Fruit fly (Drosophila melanogaster) Kc167 (cell line): Measurements from ENCODE around the gene btn.

Experiments
- Myc ChIP-seq: fragments of >200 bp; optimal IDR thresholded peaks from 2 replicates; lab custom pipeline; 2017; ENCODE audit warnings: missing external identifiers
- Sin3A ChIP-seq: fragments of >200 bp; optimal IDR thresholded peaks from 2 replicates; lab custom pipeline; 2018; ENCODE audit warnings: missing external identifiers
- h ChIP-seq: fragments of >200 bp; optimal IDR thresholded peaks from 3 replicates; lab custom pipeline; 2018; ENCODE audit warnings: missing external identifiers
- insv ChIP-seq: fragments of >200 bp; optimal IDR thresholded peaks from 3 replicates; lab custom pipeline; 2018; ENCODE audit warnings: missing external identifiers
- psq ChIP-seq: fragments of >200 bp; optimal IDR thresholded peaks from 2 replicates; lab custom pipeline; 2017; ENCODE audit warnings: missing external identifiers
- ttk ChIP-seq: sonication (Bioruptor generic); optimal IDR thresholded peaks from 2 replicates; lab custom pipeline; 2017; ENCODE audit warnings: missing external identifiers

Gene btn

dm6 chr3R:22618280-22618679 lies 31.9 kb upstream of the btn start, which contains the start of gene mRpL45:
mRpL45 (plus strand) TSS chr3R:22618492.
- TF ChIP-seq Sin3A = no peak
- no peak for TF ChIP-seq Myc (lab: Kevin White, UChicago)
- TF ChIP-seq ttk (lab: Kevin White, UChicago) = no peak
- TF ChIP-seq h (lab: Kevin White, UChicago) = no peak
- TF ChIP-seq psq = no peak
- no peak for TF ChIP-seq insv (lab: Kevin White, UChicago)

- no peak for TF ChIP-seq Myc (lab: Kevin White, UChicago)
- no peak for TF ChIP-seq Sin3A
- TF ChIP-seq psq = no peak
- TF ChIP-seq insv (lab: Kevin White, UChicago) = no peak
- TF ChIP-seq ttk (lab: Kevin White, UChicago) = no peak
- no peak for TF ChIP-seq h (lab: Kevin White, UChicago)
Measured at dm6 chr3R:22616211-22616610, 29.8 kb upstream of the btn start, which contains the start of gene CG31161. CG31161 (plus strand) TSS chr3R:22616511.

DNA sequence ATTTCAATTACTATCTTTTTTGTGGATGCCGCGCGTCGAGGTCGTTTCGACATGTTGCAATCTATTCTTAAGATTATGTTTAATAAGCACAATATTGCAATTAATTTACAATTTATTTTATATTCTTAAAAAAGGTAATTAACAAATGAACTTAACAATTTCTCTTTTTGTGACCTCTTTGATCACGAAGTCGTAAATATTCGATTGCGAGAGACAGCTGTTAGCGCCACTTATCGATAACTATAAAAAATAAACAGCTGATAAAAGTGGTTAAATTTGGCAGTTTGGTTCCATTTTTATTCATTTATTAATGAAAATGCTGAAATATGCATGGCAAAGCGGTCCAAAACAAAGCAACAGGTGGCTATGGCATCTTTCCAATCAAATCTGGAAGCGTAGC lies 27.0 kb upstream of the btn start, which contains the start of the genes CG31156 and mRRF2:
Gene CG31156 (minus strand): TSS at position 209 of the 400 bp plus-strand sequence.
Gene mRRF2 (plus strand): TSS at position 239 of the 400 bp plus-strand sequence.
- no peak for TF ChIP-seq insv (lab: Kevin White, UChicago)
- no peak for TF ChIP-seq Sin3A
- no peak for TF ChIP-seq ttk (lab: Kevin White, UChicago)
- no peak for TF ChIP-seq psq
- no peak for TF ChIP-seq Myc (lab: Kevin White, UChicago)
- no peak for TF ChIP-seq h (lab: Kevin White, UChicago)

- TF ChIP-seq ttk (lab: Kevin White, UChicago) (no peak), Myc (lab: Kevin White, UChicago) (no peak), Sin3A (no peak)
Measured at dm6 chr3R:22609185-22609584, 22.8 kb upstream of the btn start, which contains the start of gene CG13843. CG13843 (plus strand) TSS chr3R:22609485.

DNA sequence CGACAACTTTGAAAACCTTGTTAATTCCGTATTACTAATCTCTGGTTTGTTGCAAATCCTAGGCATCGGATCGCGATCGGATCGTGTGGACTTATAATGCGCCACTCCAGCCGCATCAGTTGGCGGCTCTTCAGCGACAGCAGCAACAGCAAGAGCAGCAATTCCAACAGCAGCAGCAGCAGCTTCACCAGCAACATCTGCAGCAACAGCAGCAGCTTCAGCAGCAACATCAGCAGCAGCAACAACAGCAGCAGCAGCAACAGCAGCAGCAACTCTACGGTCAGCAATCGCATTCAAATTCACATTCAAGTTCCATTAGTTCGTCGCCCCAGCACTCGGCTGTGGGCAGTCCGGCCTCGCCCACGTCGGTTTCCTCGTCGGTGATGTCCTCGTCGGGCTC lies 16.4 kb upstream of the btn start:
- TF ChIP-seq insv (lab: Kevin White, UChicago) (no peak), h (lab: Kevin White, UChicago) (no peak), Sin3A (no peak), ttk (lab: Kevin White, UChicago) (no peak), psq (no peak), Myc (lab: Kevin White, UChicago) (no peak)

- TF ChIP-seq ttk (lab: Kevin White, UChicago) = no peak
- no peak for TF ChIP-seq Sin3A
- no peak for TF ChIP-seq insv (lab: Kevin White, UChicago)
- no peak for TF ChIP-seq h (lab: Kevin White, UChicago)
- no peak for TF ChIP-seq Myc (lab: Kevin White, UChicago)
- TF ChIP-seq psq = no peak
Measured at dm6 chr3R:22598759-22599158, 12.3 kb upstream of the btn start.

DNA sequence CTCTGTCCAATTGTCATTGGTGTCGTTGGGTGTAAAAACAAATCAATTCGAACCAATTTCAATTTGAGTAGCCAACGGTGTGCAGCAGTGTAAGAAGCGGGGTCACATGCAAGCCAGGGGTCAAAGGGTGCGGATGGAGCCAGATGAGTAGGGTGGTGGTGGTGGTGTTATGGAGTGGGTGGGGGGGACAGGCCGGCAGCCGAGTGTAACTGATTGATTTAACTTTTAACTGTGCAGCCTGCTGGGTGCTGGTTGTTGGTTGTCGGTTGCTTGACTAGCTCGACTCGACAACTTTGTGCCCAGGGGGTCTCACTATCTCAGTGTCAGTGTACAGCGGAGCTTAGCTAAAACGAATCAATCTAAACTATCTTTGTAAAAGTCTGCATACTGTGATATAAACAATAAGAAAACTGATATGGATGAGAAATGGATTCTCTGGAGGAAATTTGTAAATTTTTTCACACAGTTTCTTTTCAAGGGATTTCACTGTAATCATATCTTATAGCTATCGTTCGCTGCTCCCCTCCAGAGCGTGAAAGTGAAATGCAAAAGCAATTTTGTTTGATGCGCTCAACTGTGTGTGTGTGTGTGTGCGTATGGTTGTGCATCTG lies 11.0 kb upstream of the btn start:
- no peak for TF ChIP-seq insv (lab: Kevin White, UChicago)
- TF ChIP-seq ttk (lab: Kevin White, UChicago) = no peak
- TF ChIP-seq Sin3A = no peak
- no peak for TF ChIP-seq psq
- TF ChIP-seq Myc (lab: Kevin White, UChicago) = no peak
- TF ChIP-seq h (lab: Kevin White, UChicago) = no peak

dm6 chr3R:22596450-22596849 lies 10.0 kb upstream of the btn start:
- TF ChIP-seq psq (no peak), insv (lab: Kevin White, UChicago) (no peak), h (lab: Kevin White, UChicago) (no peak), ttk (lab: Kevin White, UChicago) (no peak), Myc (lab: Kevin White, UChicago) (no peak), Sin3A (no peak)

DNA sequence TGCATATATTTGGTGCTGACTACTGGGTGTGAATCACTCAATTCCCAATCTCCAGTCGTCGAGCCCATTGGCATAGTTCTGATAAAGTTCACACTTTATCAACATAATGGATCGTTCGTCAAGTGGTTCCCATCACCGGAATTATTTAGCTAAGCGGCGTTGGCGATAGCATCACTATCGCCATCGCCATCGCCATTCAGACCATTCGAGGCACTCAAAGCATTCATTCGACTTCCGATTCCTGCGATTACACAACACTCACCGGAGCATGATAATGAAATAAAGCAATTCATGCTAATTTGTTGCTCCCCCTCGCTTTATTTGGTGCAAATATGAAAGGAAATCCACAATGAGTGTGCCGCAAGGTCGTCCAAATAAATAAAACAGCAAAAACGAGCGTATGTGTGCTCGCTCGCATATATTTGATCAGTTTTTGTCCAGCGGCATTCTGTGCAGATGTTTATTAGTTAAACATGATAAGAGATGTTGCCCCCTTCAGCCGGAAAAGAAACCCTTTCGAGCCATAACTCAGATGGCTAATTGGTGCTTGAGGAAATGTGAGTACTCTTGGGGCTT lies 9.0 kb upstream of the btn start:
- TF ChIP-seq insv (lab: Kevin White, UChicago) = no peak
- TF ChIP-seq h (lab: Kevin White, UChicago) = no peak
- no peak for TF ChIP-seq ttk (lab: Kevin White, UChicago)
- TF ChIP-seq Sin3A = no peak
- no peak for TF ChIP-seq psq
- no peak for TF ChIP-seq Myc (lab: Kevin White, UChicago)

DNA sequence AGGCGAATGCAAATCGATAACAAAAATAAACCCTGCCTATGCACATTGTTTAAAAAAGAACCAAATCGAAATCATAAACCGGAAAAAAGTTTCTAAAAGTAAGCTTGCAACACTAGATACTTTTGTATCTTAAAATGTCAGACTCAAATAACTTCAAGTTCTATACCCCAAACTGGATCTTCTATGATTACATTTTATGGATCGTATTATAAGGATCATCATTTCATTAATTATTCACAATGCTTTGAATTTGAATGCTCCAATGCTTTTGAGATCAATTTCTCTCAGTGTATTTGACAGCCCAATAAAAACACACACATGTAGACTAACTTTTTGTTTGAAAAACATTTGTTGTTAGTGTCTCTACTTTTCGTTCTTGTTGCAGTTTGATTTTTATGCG lies 7.8 kb upstream of the btn start:
- TF ChIP-seq psq (no peak), Myc (lab: Kevin White, UChicago) (no peak), insv (lab: Kevin White, UChicago) (no peak), ttk (lab: Kevin White, UChicago) (no peak), h (lab: Kevin White, UChicago) (no peak), Sin3A (no peak)

dm6 chr3R:22590668-22591275 lies 4.3 kb upstream of the btn start:
- TF ChIP-seq h (lab: Kevin White, UChicago) (no peak), psq (no peak), ttk (lab: Kevin White, UChicago) (no peak), insv (lab: Kevin White, UChicago) (no peak), Sin3A (no peak), Myc (lab: Kevin White, UChicago) (no peak)

- TF ChIP-seq h (lab: Kevin White, UChicago) (no peak), Myc (lab: Kevin White, UChicago) (no peak), psq (no peak), Sin3A (no peak), ttk (lab: Kevin White, UChicago) (no peak), insv (lab: Kevin White, UChicago) (no peak)
Measured at dm6 chr3R:22589311-22589710, 2.9 kb upstream of the btn start.
